Worm (Caenorhabditis elegans): ENCODE measurements around the gene dgk-1.

DNA sequence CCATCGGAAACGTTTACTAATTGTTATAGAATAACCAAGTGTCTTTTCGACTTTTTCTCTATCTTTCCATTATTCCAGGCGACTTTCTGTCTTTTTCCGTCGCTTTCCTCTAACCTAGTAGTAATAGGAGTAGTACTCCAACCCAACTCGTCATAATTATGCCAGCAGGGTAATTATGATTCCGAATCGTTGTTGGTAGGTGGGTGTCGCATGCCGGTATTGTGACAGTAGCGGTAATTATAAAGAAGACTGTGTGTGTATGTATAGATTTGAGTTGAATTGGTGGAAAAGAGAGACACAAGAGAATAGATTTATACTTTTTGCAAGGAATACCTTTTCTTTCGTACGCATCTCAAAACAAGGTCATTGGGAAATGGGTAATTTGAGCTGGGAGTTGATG lies 13.8 kb upstream of the dgk-1 start:
- TF ChIP-seq unc-62 (GFP tag; optimal IDR thresholded peaks at IDR 0.05 in 1 of 2): peak in 1 of 2 experiments; percentile 66
- no peak for TF ChIP-seq unc-62 (tag; optimal IDR thresholded peaks at IDR 0.05)
- no peak for TF ChIP-seq spr-1 (tag; optimal IDR thresholded peaks at IDR 0.05)
- no peak for TF ChIP-seq dve-1 (tag; optimal IDR thresholded peaks at IDR 0.05; ENCODE audit: insufficient read depth)
- no peak for TF ChIP-seq F49E8.2 (tag; optimal IDR thresholded peaks at IDR 0.05; ENCODE audit: borderline replicate concordance)
- TF ChIP-seq zip-2 (tag; optimal IDR thresholded peaks at IDR 0.05): no peak
- no peak for TF ChIP-seq nhr-28 (tag; optimal IDR thresholded peaks at IDR 0.05)
- TF ChIP-seq dpl-1 (GFP tag; optimal IDR thresholded peaks at IDR 0.05): no peak
- no peak for TF ChIP-seq pha-4 (GFP tag; IDR thresholded peaks at IDR 0.05)
- TF ChIP-seq pha-4 (tag; optimal IDR thresholded peaks at IDR 0.05): no peak
- no peak for TF ChIP-seq zag-1 (tag; optimal IDR thresholded peaks at IDR 0.05)

All from whole organism, L4 larva.